Fruit fly (Drosophila melanogaster): ENCODE data around the gene CG13293.

- no peak for TF ChIP-seq toe (GFP tag; optimal IDR thresholded peaks at IDR 0.05)
- TF ChIP-seq Hr96 (GFP tag; optimal IDR thresholded peaks at IDR 0.05): no peak
- no peak for TF ChIP-seq CG11617 (GFP tag; optimal IDR thresholded peaks at IDR 0.05)
- no peak for TF ChIP-seq CG1620 (GFP tag; optimal IDR thresholded peaks at IDR 0.05)
Measured at dm6 chr3L:6136691-6137090, 54.0 kb downstream of the CG13293 start, which contains the start of gene Lcp65Af.
